Fruit fly (Drosophila melanogaster) whole organism, embryonic: Measurements from ENCODE around the gene CG43131.

Experiments used
- Bdp1 ChIP-seq: fragments of 200-800 bp; sonication (Bioruptor generic); optimal IDR thresholded peaks from 3 replicates; lab custom pipeline; 2016; ENCODE audit warnings: missing biosample characterization, missing genetic modification characterization
- CG10979 ChIP-seq: fragments of 200-800 bp; sonication (Bioruptor generic); optimal IDR thresholded peaks from 2 replicates; lab custom pipeline; 2018; ENCODE audit warnings: missing biosample characterization, mild to moderate bottlenecking, missing genetic modification characterization, moderate library complexity
- CG11504 ChIP-seq: fragments of 200-800 bp; sonication (Bioruptor generic); optimal IDR thresholded peaks from 3 replicates; lab custom pipeline; 2019; ENCODE audit warnings: missing biosample characterization, mild to moderate bottlenecking, missing genetic modification characterization, moderate library complexity
- CG14014 ChIP-seq: fragments of 200-800 bp; sonication (Bioruptor generic); IDR thresholded peaks from 2 replicates; pipeline ENCODE4 v1.3.6; 2022; ENCODE audit warnings: missing biosample characterization, missing genetic modification characterization
- CG14710 ChIP-seq: fragments of 200-800 bp; sonication (Bioruptor generic); optimal IDR thresholded peaks from 3 replicates; lab custom pipeline; 2019; ENCODE audit warnings: missing biosample characterization, mild to moderate bottlenecking, missing genetic modification characterization, moderate library complexity
- CG1529 ChIP-seq: fragments of 200-800 bp; sonication (Bioruptor generic); optimal IDR thresholded peaks from 3 replicates; lab custom pipeline; 2018; ENCODE audit warnings: missing biosample characterization, missing genetic modification characterization
- CG1603 ChIP-seq: fragments of 200-800 bp; sonication (Bioruptor generic); optimal IDR thresholded peaks from 2 replicates; lab custom pipeline; 2019; ENCODE audit warnings: missing biosample characterization, mild to moderate bottlenecking, missing genetic modification characterization, moderate library complexity
- CG17361 ChIP-seq: fragments of 200-800 bp; sonication (Bioruptor generic); IDR thresholded peaks from 3 replicates; pipeline ENCODE4 v1.3.6; 2022; ENCODE audit warnings: missing biosample characterization, missing genetic modification characterization
- CG17912 ChIP-seq: fragments of 200-800 bp; sonication (Bioruptor generic); optimal IDR thresholded peaks from 2 replicates; lab custom pipeline; 2018; ENCODE audit warnings: missing biosample characterization, mild to moderate bottlenecking, missing genetic modification characterization
- CG18599 ChIP-seq: fragments of 200-800 bp; sonication (Bioruptor generic); optimal IDR thresholded peaks from 3 replicates; lab custom pipeline; 2017; ENCODE audit warnings: missing biosample characterization, missing genetic modification characterization, mild to moderate bottlenecking, moderate library complexity, missing genetic modification reagents
- CG18764 ChIP-seq: fragments of 200-800 bp; sonication (Bioruptor generic); optimal IDR thresholded peaks from 3 replicates; lab custom pipeline; 2016; ENCODE audit warnings: missing biosample characterization, missing genetic modification characterization
- CG2120 ChIP-seq: fragments of 200-800 bp; sonication (Bioruptor generic); optimal IDR thresholded peaks from 3 replicates; lab custom pipeline; 2016; ENCODE audit warnings: missing biosample characterization, missing genetic modification characterization
- CG2678 ChIP-seq: fragments of 200-800 bp; sonication (Bioruptor generic); optimal IDR thresholded peaks from 3 replicates; lab custom pipeline; 2019; ENCODE audit warnings: missing biosample characterization, mild to moderate bottlenecking, missing genetic modification characterization, moderate library complexity
- CG32772 ChIP-seq: fragments of 200-800 bp; sonication (Bioruptor generic); IDR thresholded peaks from 2 replicates; pipeline ENCODE4 v1.3.6; 2022; ENCODE audit warnings: missing biosample characterization, missing genetic modification characterization
- CG4360 ChIP-seq: fragments of 200-800 bp; sonication (Bioruptor generic); IDR thresholded peaks from 2 replicates; pipeline ENCODE4 v1.3.6; 2022; ENCODE audit warnings: missing biosample characterization, missing genetic modification characterization
- CG6254 ChIP-seq: fragments of 200-800 bp; sonication (Bioruptor generic); optimal IDR thresholded peaks from 3 replicates; lab custom pipeline; 2017; ENCODE audit warnings: mild to moderate bottlenecking, missing biosample characterization, missing genetic modification reagents, missing genetic modification characterization
- CG6689 ChIP-seq: fragments of 200-800 bp; sonication (Bioruptor generic); IDR thresholded peaks from 2 replicates; pipeline ENCODE4 v1.3.6; 2022; ENCODE audit warnings: missing biosample characterization, missing genetic modification characterization
- CG6765 ChIP-seq: fragments of 200-800 bp; sonication (Bioruptor generic); optimal IDR thresholded peaks from 3 replicates; lab custom pipeline; 2017; ENCODE audit warnings: missing biosample characterization, mild to moderate bottlenecking, missing genetic modification characterization
- CG7786 ChIP-seq: fragments of 200-800 bp; sonication (Bioruptor generic); optimal IDR thresholded peaks from 2 replicates; lab custom pipeline; 2016; ENCODE audit warnings: missing biosample characterization, missing genetic modification characterization
- CG7839 ChIP-seq: fragments of 200-800 bp; sonication (Bioruptor generic); optimal IDR thresholded peaks from 3 replicates; lab custom pipeline; 2018; ENCODE audit warnings: missing biosample characterization, mild to moderate bottlenecking, missing genetic modification characterization, moderate library complexity
- CG8388 ChIP-seq: fragments of 200-800 bp; sonication (Bioruptor generic); optimal IDR thresholded peaks from 2 replicates; lab custom pipeline; 2019; ENCODE audit warnings: missing biosample characterization, mild to moderate bottlenecking, missing genetic modification characterization, moderate library complexity
- CG8924 ChIP-seq: fragments of 200-800 bp; optimal IDR thresholded peaks from 3 replicates; lab custom pipeline; 2019; ENCODE audit warnings: missing biosample characterization, mild to moderate bottlenecking, missing genetic modification characterization, moderate library complexity
- CG9609 ChIP-seq: fragments of 200-800 bp; sonication (Bioruptor generic); optimal IDR thresholded peaks from 3 replicates; lab custom pipeline; 2016; ENCODE audit warnings: missing biosample characterization, missing genetic modification characterization
- CG9932 ChIP-seq: fragments of 200-800 bp; sonication (Bioruptor generic); IDR thresholded peaks from 2 replicates; pipeline ENCODE4 v1.3.6; 2022; ENCODE audit warnings: missing biosample characterization, missing genetic modification characterization
- D ChIP-seq, 2 experiments: fragments of 200-800 bp in 1 of 2; fragments of >200 bp in 1 of 2; sonication (Bioruptor generic) in 1 of 2; optimal IDR thresholded peaks; 2 replicates in 1 of 2; 3 replicates in 1 of 2; lab custom pipeline; 2017; ENCODE audit warnings: mild to moderate bottlenecking in 1 of 2, missing biosample characterization in 1 of 2, missing genetic modification characterization in 1 of 2, missing genetic modification reagents in 1 of 2
- Dll ChIP-seq: fragments of 200-800 bp; sonication (Bioruptor generic); IDR thresholded peaks from 4 replicates; pipeline ENCODE4 v1.3.6; 2022; ENCODE audit warnings: missing biosample characterization, missing genetic modification characterization; ENCODE audit not compliant: partially characterized antibody
- ERR ChIP-seq: fragments of 200-800 bp; sonication (Bioruptor generic); optimal IDR thresholded peaks from 2 replicates; lab custom pipeline; 2016; ENCODE audit warnings: missing biosample characterization, missing genetic modification characterization
- Fer1 ChIP-seq: fragments of 200-800 bp; sonication (Bioruptor generic); optimal IDR thresholded peaks from 2 replicates; lab custom pipeline; 2017; ENCODE audit warnings: missing biosample characterization, mild to moderate bottlenecking, missing genetic modification characterization
- HLH54F ChIP-seq: fragments of 200-800 bp; sonication (Bioruptor generic); optimal IDR thresholded peaks from 3 replicates; lab custom pipeline; 2016; ENCODE audit warnings: missing biosample characterization, missing genetic modification characterization
- Med ChIP-seq: fragments of 200-800 bp; sonication (Bioruptor generic); peaks from one replicate; lab custom pipeline; 2016; ENCODE audit warnings: missing biosample characterization, missing genetic modification characterization, mild to moderate bottlenecking, inconsistent platforms, moderate library complexity
- Pdp1 ChIP-seq, 2 experiments: fragments of 200-800 bp; sonication (Bioruptor generic); optimal IDR thresholded peaks; 3 replicates each; lab custom pipeline; 2016; ENCODE audit warnings: missing biosample characterization in 2 of 2, missing genetic modification characterization in 2 of 2, mild to moderate bottlenecking in 1 of 2, moderate library complexity in 1 of 2
- Sox102F ChIP-seq: fragments of 200-800 bp; sonication (Bioruptor generic); optimal IDR thresholded peaks from 2 replicates; lab custom pipeline; 2018; ENCODE audit warnings: missing biosample characterization, mild to moderate bottlenecking, missing genetic modification characterization, moderate library complexity
- ase ChIP-seq: fragments of 200-800 bp; sonication (Bioruptor generic); IDR thresholded peaks from 3 replicates; pipeline ENCODE4 v1.3.6; 2022; ENCODE audit warnings: missing biosample characterization, missing genetic modification characterization
- bigmax ChIP-seq: fragments of 200-800 bp; sonication (Bioruptor generic); optimal IDR thresholded peaks from 2 replicates; lab custom pipeline; 2018; ENCODE audit warnings: missing biosample characterization, mild to moderate bottlenecking, missing genetic modification characterization
- cg ChIP-seq: fragments of 200-800 bp; sonication (Bioruptor generic); optimal IDR thresholded peaks from 3 replicates; lab custom pipeline; 2019; ENCODE audit warnings: missing biosample characterization, mild to moderate bottlenecking, missing genetic modification characterization, moderate library complexity
- fd96Cb ChIP-seq: fragments of 200-800 bp; sonication (Bioruptor generic); optimal IDR thresholded peaks from 2 replicates; lab custom pipeline; 2018; ENCODE audit warnings: missing biosample characterization, mild to moderate bottlenecking, missing genetic modification characterization, moderate library complexity
- gem ChIP-seq: fragments of 200-800 bp; sonication (Bioruptor generic); optimal IDR thresholded peaks from 2 replicates; lab custom pipeline; 2019; ENCODE audit warnings: missing biosample characterization, mild to moderate bottlenecking, missing genetic modification characterization, moderate library complexity
- grau ChIP-seq: fragments of 200-800 bp; optimal IDR thresholded peaks from 3 replicates; lab custom pipeline; 2019; ENCODE audit warnings: missing biosample characterization, mild to moderate bottlenecking, missing genetic modification characterization, moderate library complexity
- ind ChIP-seq: fragments of 200-800 bp; sonication (Bioruptor generic); optimal IDR thresholded peaks from 3 replicates; lab custom pipeline; 2016; ENCODE audit warnings: missing biosample characterization, missing genetic modification characterization
- insv ChIP-seq, 2 experiments: fragments of 200-800 bp; sonication (Bioruptor generic); optimal IDR thresholded peaks; 3 replicates each; lab custom pipeline; 2016 to 2018; ENCODE audit warnings: missing biosample characterization in 2 of 2, missing genetic modification characterization in 2 of 2
- lab ChIP-seq: fragments of 200-800 bp; sonication (Bioruptor generic); optimal IDR thresholded peaks from 3 replicates; lab custom pipeline; 2017; ENCODE audit warnings: missing biosample characterization, missing genetic modification characterization, mild to moderate bottlenecking, moderate library complexity, missing genetic modification reagents
- lilli ChIP-seq: fragments of 200-800 bp; sonication (Bioruptor generic); optimal IDR thresholded peaks from 3 replicates; lab custom pipeline; 2016; ENCODE audit warnings: missing biosample characterization, missing genetic modification characterization
- nau ChIP-seq: fragments of 200-800 bp; sonication (Bioruptor generic); optimal IDR thresholded peaks from 3 replicates; lab custom pipeline; 2017; ENCODE audit warnings: missing biosample characterization, mild to moderate bottlenecking, missing genetic modification characterization, missing genetic modification reagents
- nmo ChIP-seq: fragments of 200-800 bp; sonication (Bioruptor generic); optimal IDR thresholded peaks from 2 replicates; lab custom pipeline; 2018; ENCODE audit warnings: missing biosample characterization, mild to moderate bottlenecking, missing genetic modification characterization, moderate library complexity
- phol ChIP-seq: fragments of 200-800 bp; sonication (Bioruptor generic); optimal IDR thresholded peaks from 3 replicates; lab custom pipeline; 2018; ENCODE audit warnings: missing biosample characterization, mild to moderate bottlenecking, missing genetic modification characterization, moderate library complexity
- sens ChIP-seq: fragments of 200-800 bp; sonication (Bioruptor generic); peaks from one replicate; lab custom pipeline; 2016; ENCODE audit warnings: missing biosample characterization, missing genetic modification characterization
- sqz ChIP-seq: fragments of 200-800 bp; sonication (Bioruptor generic); optimal IDR thresholded peaks from 3 replicates; lab custom pipeline; 2018; ENCODE audit warnings: missing biosample characterization, mild to moderate bottlenecking, missing genetic modification characterization
- tap ChIP-seq: fragments of 200-800 bp; optimal IDR thresholded peaks from 3 replicates; lab custom pipeline; 2019; ENCODE audit warnings: missing biosample characterization, mild to moderate bottlenecking, missing genetic modification characterization, moderate library complexity

Gene CG43131

dm6 chr3R:5103362-5104003 lies 5.5 kb downstream of the CG43131 start (continued):
- TF ChIP-seq cg (GFP tag; lab: Kevin White, UChicago) (peak; percentile 29), CG32772 (GFP tag; lab: Robert Waterston, UW) (no peak), ase (no peak), CG9609 (GFP tag; lab: Kevin White, UChicago) (no peak), CG18764 (GFP tag; lab: Kevin White, UChicago) (no peak), CG11504 (tag; lab: Kevin White, UChicago) (peak; percentile 47), grau (tag; lab: Kevin White, UChicago) (peak; percentile 85), gem (tag; lab: Kevin White, UChicago) (peak; percentile 45), phol (tag; lab: Kevin White, UChicago) (peak; percentile 48), sqz (GFP tag; lab: Kevin White, UChicago) (no peak), nau (GFP tag; lab: Kevin White, UChicago) (peak; percentile 31), CG17912 (GFP tag; lab: Kevin White, UChicago) (no peak), CG7839 (peak; percentile 4), CG8388 (GFP tag; lab: Kevin White, UChicago) (peak; percentile 22), CG6689 (GFP tag; lab: Robert Waterston, UW) (peak; percentile 37; the same call in 1 of the 2 replicates), CG18599 (GFP tag; lab: Kevin White, UChicago) (no peak), Med (GFP tag; lab: Kevin White, UChicago) (peak; percentile 78), CG10979 (tag; lab: Kevin White, UChicago) (peak; percentile 27), CG6765 (GFP tag; lab: Kevin White, UChicago) (no peak), CG1603 (tag; lab: Kevin White, UChicago) (peak; percentile 10), Dll (GFP tag; lab: Robert Waterston, UW) (no peak), D (optimal IDR thresholded peaks at IDR 0.05; lab: Kevin White, UChicago) (no peak), D (GFP tag; optimal IDR thresholded peaks at IDR 0.05; lab: Kevin White, UChicago) (no peak), lilli (GFP tag; lab: Kevin White, UChicago) (peak; percentile 8), Bdp1 (GFP tag; lab: Kevin White, UChicago) (no peak), tap (tag; lab: Kevin White, UChicago) (peak; percentile 66), ERR (GFP tag; lab: Kevin White, UChicago) (no peak), ind (GFP tag; lab: Kevin White, UChicago) (peak; percentile 8), CG14014 (GFP tag; lab: Robert Waterston, UW) (0 out of 2 replicates have a peak, but pooled peaks have one; percentile 20), CG2120 (GFP tag; lab: Kevin White, UChicago) (peak; percentile 39), Pdp1 (GFP tag; optimal IDR thresholded peaks at IDR 0.05; lab: Kevin White, UChicago) (peak in 1 of 2 experiments; percentile 5), CG6254 (GFP tag; lab: Kevin White, UChicago) (peak; percentile 9), CG8924 (peak; percentile 21), CG17361 (0 out of 3 replicates have a peak, but pooled peaks have one; percentile 35), CG7786 (GFP tag; lab: Kevin White, UChicago) (no peak), bigmax (GFP tag; lab: Kevin White, UChicago) (no peak), CG14710 (tag; lab: Kevin White, UChicago) (peak; percentile 17), CG9932 (GFP tag; lab: Robert Waterston, UW) (no peak), lab (GFP tag; lab: Kevin White, UChicago) (peak; percentile 13), CG4360 (GFP tag; lab: Robert Waterston, UW) (no peak), fd96Cb (tag; lab: Kevin White, UChicago) (peak; percentile 15), nmo (GFP tag; lab: Kevin White, UChicago) (peak; percentile 15), sens (GFP tag; lab: Kevin White, UChicago) (peak; percentile 84), HLH54F (GFP tag; lab: Kevin White, UChicago) (no peak), Fer1 (GFP tag; lab: Kevin White, UChicago) (peak; percentile 7), insv (GFP tag; optimal IDR thresholded peaks at IDR 0.05; lab: Kevin White, UChicago) (no peak), CG2678 (tag; lab: Kevin White, UChicago) (peak; percentile 44), Sox102F (GFP tag; lab: Kevin White, UChicago) (peak; percentile 21), CG1529 (GFP tag; lab: Kevin White, UChicago) (peak; percentile 36)
